Worm (Caenorhabditis elegans) whole organism, early embryonic: ENCODE measurements around the gene srab-1.

Source experiments
- aly-1 ChIP-seq: sonication (generic microtip); optimal IDR thresholded peaks from 2 replicates; lab custom pipeline; 2016; ENCODE audit warnings: missing genetic modification characterization, missing compliant biosample characterization
- ama-1 ChIP-seq: fragments of 150-350 bp; optimal IDR thresholded peaks from 2 replicates; lab custom pipeline; 2014
- ets-7 ChIP-seq: sonication (generic microtip); optimal IDR thresholded peaks from 2 replicates; lab custom pipeline; 2016; ENCODE audit warnings: missing genotype, missing genetic modification characterization, missing compliant biosample characterization
- pes-1 ChIP-seq: fragments of 200-800 bp; sonication (Bioruptor generic); IDR thresholded peaks from 2 replicates; pipeline ENCODE4 v1.3.6; 2022; ENCODE audit warnings: missing genetic modification reagents, missing genetic modification characterization, missing compliant biosample characterization

DNA sequence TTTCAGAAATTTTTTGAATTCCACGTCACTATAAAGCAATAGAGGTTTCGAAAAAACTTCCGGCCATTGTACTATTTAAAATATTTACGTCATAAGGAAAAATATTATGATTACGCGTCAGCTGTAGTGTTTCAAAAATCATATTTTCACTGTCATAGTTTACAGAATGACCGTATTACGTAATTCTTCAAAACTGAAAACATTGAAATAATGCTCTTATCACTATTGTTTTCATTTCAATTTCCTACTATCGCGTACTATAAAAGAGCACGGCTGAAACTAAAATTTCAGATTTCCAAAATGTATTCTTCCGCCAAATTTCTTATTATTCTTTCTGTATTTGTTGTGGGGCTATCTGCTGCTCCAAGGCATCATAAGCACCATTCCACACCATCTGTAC lies 42.6 kb upstream of the srab-1 start, which contains the start of gene F14F9.2:
- TF ChIP-seq aly-1 (tag; lab: Kevin White, UChicago) (no peak), ets-7 (tag; lab: Kevin White, UChicago) (no peak), pes-1 (GFP tag; lab: Robert Waterston, UW) (no peak), ama-1 (no peak)
